Worm (Caenorhabditis elegans) whole organism, L3 larva: ENCODE measurements around the gene gst-6.

Experiments used
- ZK546.5 ChIP-seq: sonication (generic microtip); optimal IDR thresholded peaks from 2 replicates; lab custom pipeline; 2017; ENCODE audit warnings: missing biosample characterization, missing genetic modification characterization
- aly-2 ChIP-seq: fragments of 150-350 bp; optimal IDR thresholded peaks from 2 replicates; lab custom pipeline; 2014; ENCODE audit warnings: missing biosample characterization, missing genetic modification characterization
- ama-1 ChIP-seq: fragments of 150-350 bp; optimal IDR thresholded peaks from 2 replicates; lab custom pipeline; 2018
- daf-12 ChIP-seq: fragments of 150-350 bp; optimal IDR thresholded peaks from 2 replicates; lab custom pipeline; 2014; ENCODE audit warnings: missing biosample characterization, missing genetic modification reagents, missing genetic modification characterization
- lin-15B ChIP-seq: fragments of 150-350 bp; optimal IDR thresholded peaks from 2 replicates; lab custom pipeline; 2014; ENCODE audit warnings: missing biosample characterization, missing genetic modification characterization
- pha-4 ChIP-seq: fragments of 150-350 bp; optimal IDR thresholded peaks from 2 replicates; lab custom pipeline; 2014; ENCODE audit warnings: missing biosample characterization, missing genetic modification reagents, missing genetic modification characterization
- pqm-1 ChIP-seq: fragments of 150-350 bp; optimal IDR thresholded peaks from 2 replicates; lab custom pipeline; 2017; ENCODE audit warnings: missing biosample characterization, missing genetic modification characterization, inconsistent platforms
- snpc-4 ChIP-seq: fragments of 150-350 bp; optimal IDR thresholded peaks from 2 replicates; lab custom pipeline; 2014; ENCODE audit warnings: missing biosample characterization, missing genetic modification characterization
- unc-62 ChIP-seq: fragments of 150-350 bp; sonication (generic microtip); optimal IDR thresholded peaks from 4 replicates; lab custom pipeline; 2014; ENCODE audit warnings: missing biosample characterization, missing genetic modification reagents, missing genetic modification characterization
- zag-1 ChIP-seq: fragments of 150-350 bp; optimal IDR thresholded peaks from 2 replicates; lab custom pipeline; 2014; ENCODE audit warnings: missing biosample characterization, missing genetic modification characterization
- ztf-11 ChIP-seq: fragments of 150-350 bp; optimal IDR thresholded peaks from 2 replicates; lab custom pipeline; 2014; ENCODE audit warnings: missing biosample characterization, missing genetic modification characterization

DNA sequence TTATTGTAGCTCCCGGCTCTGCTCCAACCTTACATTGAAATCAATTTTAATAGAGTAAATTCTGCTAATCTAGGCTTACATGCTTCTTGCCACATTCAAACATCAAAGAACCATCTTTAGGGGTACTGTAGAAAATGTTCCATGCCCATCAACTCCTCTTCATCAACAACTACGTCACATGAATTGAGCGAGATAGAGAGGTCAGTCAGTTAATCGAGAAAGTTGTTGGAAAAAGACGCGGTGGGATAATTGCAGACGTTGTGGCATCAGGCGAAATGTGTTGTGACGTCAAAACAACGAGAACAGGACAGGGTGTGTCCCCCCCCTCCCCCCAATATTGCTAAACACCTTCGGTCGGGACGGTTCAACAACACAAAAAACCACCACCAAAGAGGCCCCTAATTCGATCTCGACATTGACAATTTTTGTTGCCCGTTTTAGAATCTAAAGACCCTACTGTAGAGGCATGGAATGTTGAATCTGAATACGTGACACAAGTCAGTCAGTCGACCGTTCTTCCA lies 38.9 kb downstream of the gst-6 start:
- TF ChIP-seq zag-1 (tag; lab: Kevin White, UChicago), result no peak
- no peak for TF ChIP-seq ama-1
- TF ChIP-seq pha-4 (tag; lab: Kevin White, UChicago), result no peak
- no peak for TF ChIP-seq pqm-1 (tag; lab: Kevin White, UChicago)
- no peak for TF ChIP-seq unc-62 (GFP tag; lab: Kevin White, UChicago)
- no peak for TF ChIP-seq daf-12
- TF ChIP-seq ztf-11 (tag; lab: Kevin White, UChicago), result no peak
- TF ChIP-seq lin-15B (tag; lab: Kevin White, UChicago), result no peak
- no peak for TF ChIP-seq ZK546.5 (tag; lab: Kevin White, UChicago)
- TF ChIP-seq aly-2, result no peak
- TF ChIP-seq snpc-4 (tag; lab: Kevin White, UChicago), result no peak
